Worm (Caenorhabditis elegans) whole organism, L2 larva: ENCODE measurements around the gene M110.9.

Experiments
- R02D3.7 ChIP-seq: fragments of 150-350 bp; optimal IDR thresholded peaks from 2 replicates; lab custom pipeline; 2014; ENCODE audit warnings: missing biosample characterization, missing genetic modification characterization
- ama-1 ChIP-seq: fragments of 150-350 bp; optimal IDR thresholded peaks from 2 replicates; lab custom pipeline; 2018; ENCODE audit warnings: inconsistent platforms
- blmp-1 ChIP-seq: sonication (generic microtip); optimal IDR thresholded peaks from 2 replicates; lab custom pipeline; 2017; ENCODE audit warnings: missing genetic modification characterization, mild to moderate bottlenecking, missing compliant biosample characterization, antibody characterized with exemption, moderate library complexity; ENCODE audit not compliant: insufficient read depth
- lin-11 ChIP-seq: fragments of 150-350 bp; sonication (generic microtip); optimal IDR thresholded peaks from 2 replicates; lab custom pipeline; 2014; ENCODE audit warnings: missing biosample characterization, missing genetic modification characterization, inconsistent platforms, mixed read lengths
- lin-39 ChIP-seq: fragments of 150-350 bp; optimal IDR thresholded peaks from 2 replicates; lab custom pipeline; 2014; ENCODE audit warnings: missing biosample characterization, missing genetic modification reagents, missing genetic modification characterization
- lsy-2 ChIP-seq, 2 experiments: fragments of 150-350 bp in 1 of 2; sonication (generic microtip) in 1 of 2; optimal IDR thresholded peaks; 2 replicates each; lab custom pipeline; 2014 to 2017; ENCODE audit warnings: missing biosample characterization in 2 of 2, missing genetic modification characterization in 2 of 2
- mdl-1 ChIP-seq, 2 experiments: fragments of 150-350 bp in 1 of 2; sonication (generic microtip) in 1 of 2; optimal IDR thresholded peaks; 2 replicates each; lab custom pipeline; 2017; ENCODE audit warnings: missing biosample characterization in 2 of 2, missing genetic modification characterization in 2 of 2
- nhr-77 ChIP-seq: fragments of 150-350 bp; optimal IDR thresholded peaks from 2 replicates; lab custom pipeline; 2014; ENCODE audit warnings: missing biosample characterization, missing genetic modification characterization
- skn-1 ChIP-seq: sonication (generic microtip); optimal IDR thresholded peaks from 2 replicates; lab custom pipeline; 2017; ENCODE audit warnings: missing biosample characterization, missing genetic modification characterization
- zag-1 ChIP-seq: fragments of 150-350 bp; optimal IDR thresholded peaks from 2 replicates; lab custom pipeline; 2014; ENCODE audit warnings: missing biosample characterization, missing genetic modification characterization

ce11 chrII:8259674-8260073 is 28.6 kb downstream of the M110.9 start:
- TF ChIP-seq mdl-1 (tag; optimal IDR thresholded peaks at IDR 0.05; lab: Kevin White, UChicago): no peak
- no peak for TF ChIP-seq nhr-77
- TF ChIP-seq lsy-2 (tag; optimal IDR thresholded peaks at IDR 0.05; lab: Kevin White, UChicago): no peak
- no peak for TF ChIP-seq R02D3.7
- TF ChIP-seq zag-1: no peak
- no peak for TF ChIP-seq ama-1 (lab: Kevin White, UChicago)
- TF ChIP-seq blmp-1 (tag; lab: Kevin White, UChicago): no peak
- TF ChIP-seq lin-39 (tag; lab: Kevin White, UChicago): no peak
- TF ChIP-seq skn-1 (tag; lab: Kevin White, UChicago): no peak
- no peak for TF ChIP-seq lin-11
